Worm (Caenorhabditis elegans) whole organism, midembryonic: ENCODE data around the gene mob-4.

Source experiments
- T22C8.4 ChIP-seq: fragments of 200-800 bp; sonication (Bioruptor generic); IDR thresholded peaks from 2 replicates; pipeline ENCODE4 v1.3.6; 2022; ENCODE audit warnings: missing genetic modification characterization, missing compliant biosample characterization
- cog-1 ChIP-seq: sonication (generic microtip); optimal IDR thresholded peaks from 2 replicates; lab custom pipeline; 2016; ENCODE audit warnings: missing genetic modification characterization, missing compliant biosample characterization
- flt-1 ChIP-seq: fragments of 200-800 bp; sonication (Bioruptor generic); IDR thresholded peaks from 2 replicates; pipeline ENCODE4 v1.3.6; 2022; ENCODE audit warnings: missing genetic modification characterization, missing compliant biosample characterization
- klf-2 ChIP-seq: fragments of 200-800 bp; sonication (Bioruptor generic); conservative IDR thresholded peaks from 2 replicates; pipeline ENCODE4 v1.3.6; 2022; ENCODE audit warnings: missing genetic modification reagents, missing genetic modification characterization, missing compliant biosample characterization
- med-1 ChIP-seq: sonication (generic microtip); optimal IDR thresholded peaks from 2 replicates; lab custom pipeline; 2017; ENCODE audit warnings: missing genetic modification characterization, mild to moderate bottlenecking, missing compliant biosample characterization, antibody characterized with exemption, missing genetic modification reagents; ENCODE audit not compliant: insufficient read depth
- ref-1 ChIP-seq: fragments of 200-800 bp; sonication (Bioruptor generic); conservative IDR thresholded peaks from 2 replicates; pipeline ENCODE4 v1.3.6; 2022; ENCODE audit warnings: missing genetic modification reagents, missing genetic modification characterization, missing compliant biosample characterization
- tab-1 ChIP-seq: fragments of 200-800 bp; sonication (Bioruptor generic); IDR thresholded peaks from 2 replicates; pipeline ENCODE4 v1.3.6; 2022; ENCODE audit warnings: missing genetic modification characterization, missing compliant biosample characterization
- ztf-23 ChIP-seq: fragments of 200-800 bp; sonication (Bioruptor generic); IDR thresholded peaks from 2 replicates; pipeline ENCODE4 v1.3.6; 2022; ENCODE audit warnings: missing genetic modification reagents, missing genetic modification characterization, missing compliant biosample characterization
- ztf-29 ChIP-seq: fragments of 200-800 bp; sonication (Bioruptor generic); IDR thresholded peaks from 2 replicates; pipeline ENCODE4 v1.3.6; 2022; ENCODE audit warnings: missing genetic modification reagents, missing genetic modification characterization, missing compliant biosample characterization

mob-4 gene

DNA sequence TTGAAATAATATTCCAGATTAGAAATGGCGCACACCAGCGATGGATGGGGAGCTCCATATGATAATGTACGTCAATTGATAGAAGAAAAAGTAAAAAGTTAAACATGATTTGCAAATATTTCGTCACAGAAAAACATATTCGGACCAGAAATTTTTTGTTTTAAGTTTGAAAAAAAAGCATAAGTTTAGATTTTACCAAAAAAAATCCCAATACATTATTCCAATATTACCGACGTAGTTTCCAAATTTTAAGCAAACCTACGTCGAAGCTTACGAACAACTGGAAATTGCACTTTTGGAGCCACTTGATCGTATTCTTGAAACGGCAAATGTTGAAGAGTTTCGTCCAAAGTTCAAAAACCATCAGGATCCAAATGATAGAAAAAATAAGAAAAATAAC, 7.7 kb downstream of the mob-4 start, which contains the start of gene henn-1:
TSS of gene henn-1 (plus strand) at position 18 of the 400 bp plus-strand sequence.
- TF ChIP-seq ztf-29 = no peak
- TF ChIP-seq klf-2 = no peak
- TF ChIP-seq T22C8.4 (GFP tag; lab: Robert Waterston, UW) = no peak
- no peak for TF ChIP-seq ztf-23 (GFP tag; lab: Robert Waterston, UW)
- TF ChIP-seq flt-1 (GFP tag; lab: Robert Waterston, UW) = no peak
- no peak for TF ChIP-seq cog-1 (tag; lab: Kevin White, UChicago)
- TF ChIP-seq med-1 (GFP tag; lab: Kevin White, UChicago) = no peak
- TF ChIP-seq ref-1 (GFP tag; lab: Robert Waterston, UW) = no peak
- no peak for TF ChIP-seq tab-1

DNA sequence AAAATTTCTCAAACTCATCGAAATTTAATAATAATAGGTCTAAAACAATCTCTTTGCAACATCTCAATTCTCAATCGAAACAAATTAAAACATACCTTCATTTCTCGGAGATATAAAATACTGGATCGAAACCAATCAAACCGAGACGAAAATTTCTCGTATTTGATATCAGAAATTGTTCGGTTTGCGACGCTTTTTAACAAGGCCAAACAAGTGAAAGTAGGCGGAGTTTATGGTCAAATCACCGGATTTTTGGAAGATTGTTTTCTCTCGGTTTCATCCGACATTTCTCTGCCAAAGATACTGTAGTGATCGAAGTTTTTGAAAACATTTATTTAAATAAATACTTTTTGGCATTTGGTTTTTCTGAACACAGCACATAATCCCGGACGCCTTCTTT, 10.5 kb downstream of the mob-4 start, which contains the start of gene C02F5.14:
TSS of gene C02F5.14 (minus strand) at position 157 of the 400 bp plus-strand sequence.
- TF ChIP-seq tab-1 = no peak
- no peak for TF ChIP-seq med-1 (GFP tag; lab: Kevin White, UChicago)
- no peak for TF ChIP-seq T22C8.4 (GFP tag; lab: Robert Waterston, UW)
- no peak for TF ChIP-seq klf-2
- no peak for TF ChIP-seq flt-1 (GFP tag; lab: Robert Waterston, UW)
- TF ChIP-seq cog-1 (tag; lab: Kevin White, UChicago) = no peak
- TF ChIP-seq ref-1 (GFP tag; lab: Robert Waterston, UW) = no peak
- TF ChIP-seq ztf-23 (GFP tag; lab: Robert Waterston, UW) = no peak
- TF ChIP-seq ztf-29 = no peak

DNA sequence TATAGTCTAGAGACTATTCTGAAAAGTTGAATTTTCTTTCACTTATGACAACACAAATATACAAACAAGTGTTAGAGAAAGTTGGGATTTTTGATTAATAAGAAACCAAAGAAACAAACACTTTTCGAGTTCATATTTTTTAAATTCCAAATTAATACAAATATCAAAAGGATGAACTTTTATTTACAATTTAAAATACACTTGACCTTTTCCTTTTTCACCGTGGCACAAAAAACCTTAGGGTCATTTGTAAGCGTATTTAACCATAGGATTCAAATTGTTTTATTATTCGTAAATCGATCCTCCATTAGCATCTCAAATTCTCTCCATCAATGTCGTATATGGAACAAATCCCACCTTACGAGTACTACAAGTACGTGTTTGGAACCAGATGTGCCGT, 11.0 kb downstream of the mob-4 start, which contains the start of gene C02F5.5:
TSS of gene C02F5.5 (plus strand) at position 301 of the 400 bp plus-strand sequence.
- no peak for TF ChIP-seq ref-1 (GFP tag; lab: Robert Waterston, UW)
- TF ChIP-seq cog-1 (tag; lab: Kevin White, UChicago) = no peak
- no peak for TF ChIP-seq flt-1 (GFP tag; lab: Robert Waterston, UW)
- TF ChIP-seq ztf-23 (GFP tag; lab: Robert Waterston, UW) = no peak
- TF ChIP-seq T22C8.4 (GFP tag; lab: Robert Waterston, UW) = no peak
- TF ChIP-seq med-1 (GFP tag; lab: Kevin White, UChicago) = no peak

DNA sequence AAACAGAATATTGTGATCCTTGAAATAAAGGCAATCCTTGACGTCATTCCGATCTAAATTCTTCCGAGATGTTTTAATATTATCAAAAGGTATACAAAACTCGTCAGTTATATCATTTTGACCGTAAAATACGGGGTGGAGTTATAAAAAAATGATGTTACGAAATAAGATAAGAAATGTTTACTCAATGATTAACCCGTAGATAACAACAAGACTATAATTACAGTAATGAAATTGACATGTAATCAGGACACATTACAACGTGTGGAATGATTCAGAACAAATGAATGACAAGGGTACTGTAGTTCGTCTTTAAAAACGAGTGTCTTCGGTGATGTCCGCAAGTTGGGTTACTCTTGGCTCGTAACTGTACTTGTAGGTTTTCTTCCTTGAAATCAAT, 12.9 kb downstream of the mob-4 start, which contains the start of gene tsp-2:
TSS of gene tsp-2 (minus strand) at position 109 of the 400 bp plus-strand sequence.
- TF ChIP-seq T22C8.4 (GFP tag; lab: Robert Waterston, UW) = no peak
- no peak for TF ChIP-seq ztf-29
- no peak for TF ChIP-seq klf-2
- no peak for TF ChIP-seq cog-1 (tag; lab: Kevin White, UChicago)
- TF ChIP-seq ref-1 (GFP tag; lab: Robert Waterston, UW) = no peak
- no peak for TF ChIP-seq ztf-23 (GFP tag; lab: Robert Waterston, UW)
- TF ChIP-seq med-1 (GFP tag; lab: Kevin White, UChicago) = no peak
- no peak for TF ChIP-seq flt-1 (GFP tag; lab: Robert Waterston, UW)
- TF ChIP-seq tab-1 = no peak

- no peak for TF ChIP-seq tab-1
- no peak for TF ChIP-seq ztf-29
- TF ChIP-seq ref-1 (GFP tag; lab: Robert Waterston, UW) = no peak
- no peak for TF ChIP-seq ztf-23 (GFP tag; lab: Robert Waterston, UW)
- TF ChIP-seq klf-2 = no peak
- TF ChIP-seq flt-1 (GFP tag; lab: Robert Waterston, UW) = no peak
- TF ChIP-seq T22C8.4 (GFP tag; lab: Robert Waterston, UW) = no peak
- no peak for TF ChIP-seq cog-1 (tag; lab: Kevin White, UChicago)
- no peak for TF ChIP-seq med-1 (GFP tag; lab: Kevin White, UChicago)
Measured at ce11 chrIII:8239325-8239724, 14.4 kb downstream of the mob-4 start, which contains the start of gene tsp-1. Gene tsp-1, minus strand, starts transcription at chrIII:8239423.

ce11 chrIII:8240247-8240646, 15.3 kb downstream of the mob-4 start:
- no peak for TF ChIP-seq ref-1 (GFP tag; lab: Robert Waterston, UW)
- TF ChIP-seq ztf-23 (GFP tag; lab: Robert Waterston, UW) = no peak
- no peak for TF ChIP-seq flt-1 (GFP tag; lab: Robert Waterston, UW)

DNA sequence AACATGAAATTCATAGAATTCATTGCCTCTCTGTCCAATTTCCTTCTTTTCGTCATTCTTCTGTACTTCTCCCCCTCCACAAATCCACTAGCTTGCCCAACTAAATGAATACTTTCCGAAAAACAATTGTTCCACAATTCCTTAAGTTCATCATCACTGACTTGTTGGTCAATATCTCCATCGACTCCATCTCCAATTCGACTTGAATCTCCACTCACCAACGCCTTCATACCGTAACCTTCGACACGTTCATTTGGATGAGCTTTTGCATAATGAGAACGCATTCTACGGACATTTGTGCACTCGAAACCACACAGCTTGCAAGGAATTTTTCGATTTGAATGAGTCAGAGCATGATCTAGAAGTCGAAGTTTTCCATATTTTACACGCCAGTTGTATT, 16.1 kb downstream of the mob-4 start:
- no peak for TF ChIP-seq tab-1
- no peak for TF ChIP-seq klf-2
- no peak for TF ChIP-seq T22C8.4 (GFP tag; lab: Robert Waterston, UW)
- no peak for TF ChIP-seq cog-1 (tag; lab: Kevin White, UChicago)
- no peak for TF ChIP-seq flt-1 (GFP tag; lab: Robert Waterston, UW)
- TF ChIP-seq ztf-29 = no peak
- no peak for TF ChIP-seq ref-1 (GFP tag; lab: Robert Waterston, UW)
- no peak for TF ChIP-seq med-1 (GFP tag; lab: Kevin White, UChicago)
- TF ChIP-seq ztf-23 (GFP tag; lab: Robert Waterston, UW) = no peak

ce11 chrIII:8242809-8243208, 17.9 kb downstream of the mob-4 start, which contains the start of gene C02F5.12:
Gene C02F5.12, minus strand, starts transcription at chrIII:8243029.
- no peak for TF ChIP-seq ztf-29
- no peak for TF ChIP-seq T22C8.4 (GFP tag; lab: Robert Waterston, UW)
- TF ChIP-seq cog-1 (tag; lab: Kevin White, UChicago) = no peak
- no peak for TF ChIP-seq tab-1
- no peak for TF ChIP-seq ref-1 (GFP tag; lab: Robert Waterston, UW)
- no peak for TF ChIP-seq flt-1 (GFP tag; lab: Robert Waterston, UW)
- no peak for TF ChIP-seq klf-2
- no peak for TF ChIP-seq ztf-23 (GFP tag; lab: Robert Waterston, UW)
- TF ChIP-seq med-1 (GFP tag; lab: Kevin White, UChicago) = no peak

- TF ChIP-seq med-1 (GFP tag; lab: Kevin White, UChicago) (no peak), cog-1 (tag; lab: Kevin White, UChicago) (no peak), tab-1 (no peak), ztf-23 (GFP tag; lab: Robert Waterston, UW) (no peak), T22C8.4 (GFP tag; lab: Robert Waterston, UW) (no peak), ztf-29 (no peak)
Measured at ce11 chrIII:8244052-8244451, 19.2 kb downstream of the mob-4 start, which contains the start of the genes pbs-6 and cids-1. Gene pbs-6, minus strand, starts transcription at chrIII:8244092. Gene cids-1, plus strand, starts transcription at chrIII:8244445.
